Fruit fly (Drosophila melanogaster) whole organism, embryonic: ENCODE measurements around the gene CG12519.

Source experiments
- ATbp ChIP-seq: fragments of 200-800 bp; sonication (Bioruptor generic); optimal IDR thresholded peaks from 2 replicates; lab custom pipeline; 2017; ENCODE audit warnings: missing biosample characterization, mild to moderate bottlenecking, missing genetic modification characterization, missing genetic modification reagents
- C15 ChIP-seq: fragments of 200-800 bp; sonication (Bioruptor generic); IDR thresholded peaks from 3 replicates; pipeline ENCODE4 v1.3.6; 2022; ENCODE audit warnings: missing biosample characterization, missing genetic modification characterization
- CG10565 ChIP-seq: fragments of 200-800 bp; sonication (Bioruptor generic); optimal IDR thresholded peaks from 3 replicates; lab custom pipeline; 2016; ENCODE audit warnings: missing biosample characterization, mild to moderate bottlenecking, missing genetic modification characterization
- CG11696 ChIP-seq: fragments of 200-800 bp; sonication (Bioruptor generic); IDR thresholded peaks from 2 replicates; pipeline ENCODE4 v1.3.6; 2022; ENCODE audit warnings: missing biosample characterization, missing genetic modification characterization
- CG13296 ChIP-seq: fragments of 200-800 bp; sonication (Bioruptor generic); optimal IDR thresholded peaks from 3 replicates; lab custom pipeline; 2018; ENCODE audit warnings: missing biosample characterization, mild to moderate bottlenecking, missing genetic modification characterization
- CG13424 ChIP-seq: fragments of 200-800 bp; sonication (Bioruptor generic); optimal IDR thresholded peaks from 2 replicates; lab custom pipeline; 2019; ENCODE audit warnings: missing biosample characterization, mild to moderate bottlenecking, missing genetic modification characterization, moderate library complexity
- CG13894 ChIP-seq: fragments of 200-800 bp; sonication (Bioruptor generic); optimal IDR thresholded peaks from 3 replicates; lab custom pipeline; 2018; ENCODE audit warnings: missing biosample characterization, mild to moderate bottlenecking, missing genetic modification characterization, moderate library complexity
- CG14860 ChIP-seq: fragments of 200-800 bp; sonication (Bioruptor generic); IDR thresholded peaks from 3 replicates; pipeline ENCODE4 v1.3.6; 2022; ENCODE audit warnings: missing biosample characterization, missing genetic modification characterization; ENCODE audit not compliant: partially characterized antibody
- CG1647 ChIP-seq: fragments of 200-800 bp; sonication (Bioruptor generic); optimal IDR thresholded peaks from 3 replicates; lab custom pipeline; 2016; ENCODE audit warnings: missing biosample characterization, missing genetic modification characterization
- CG16863 ChIP-seq: fragments of 200-800 bp; sonication (Bioruptor generic); optimal IDR thresholded peaks from 3 replicates; lab custom pipeline; 2016; ENCODE audit warnings: missing biosample characterization, missing genetic modification characterization
- CG17328 ChIP-seq: fragments of 200-800 bp; sonication (Bioruptor generic); IDR thresholded peaks from 2 replicates; pipeline ENCODE4 v1.3.6; 2022; ENCODE audit warnings: missing biosample characterization, missing genetic modification characterization
- CG17359 ChIP-seq: fragments of 200-800 bp; sonication (Bioruptor generic); optimal IDR thresholded peaks from 3 replicates; lab custom pipeline; 2018; ENCODE audit warnings: missing biosample characterization, mild to moderate bottlenecking, missing genetic modification characterization, moderate library complexity
- CG17385 ChIP-seq: fragments of 200-800 bp; sonication (Bioruptor generic); optimal IDR thresholded peaks from 3 replicates; lab custom pipeline; 2018; ENCODE audit warnings: missing biosample characterization, mild to moderate bottlenecking, missing genetic modification characterization
- CG17612 ChIP-seq: fragments of 200-800 bp; sonication (Bioruptor generic); IDR thresholded peaks from 2 replicates; pipeline ENCODE4 v1.3.6; 2022; ENCODE audit warnings: missing biosample characterization, missing genetic modification characterization
- CG1792 ChIP-seq: fragments of 200-800 bp; sonication (Bioruptor generic); optimal IDR thresholded peaks from 2 replicates; lab custom pipeline; 2016; ENCODE audit warnings: missing biosample characterization, missing genetic modification characterization
- CG18599 ChIP-seq: fragments of 200-800 bp; sonication (Bioruptor generic); optimal IDR thresholded peaks from 3 replicates; lab custom pipeline; 2017; ENCODE audit warnings: missing biosample characterization, missing genetic modification characterization, mild to moderate bottlenecking, moderate library complexity, missing genetic modification reagents
- CG2202 ChIP-seq: fragments of 200-800 bp; sonication (Bioruptor generic); optimal IDR thresholded peaks from 2 replicates; lab custom pipeline; 2018; ENCODE audit warnings: missing biosample characterization, mild to moderate bottlenecking, missing genetic modification characterization
- CG2712 ChIP-seq: fragments of 200-800 bp; optimal IDR thresholded peaks from 3 replicates; lab custom pipeline; 2019; ENCODE audit warnings: missing biosample characterization, mild to moderate bottlenecking, missing genetic modification characterization, moderate library complexity
- CG3065 ChIP-seq: fragments of 200-800 bp; sonication (Bioruptor generic); optimal IDR thresholded peaks from 2 replicates; lab custom pipeline; 2016; ENCODE audit warnings: missing biosample characterization, missing genetic modification characterization
- CG32532 ChIP-seq: fragments of 200-800 bp; sonication (Bioruptor generic); IDR thresholded peaks from 2 replicates; pipeline ENCODE4 v1.3.6; 2022; ENCODE audit warnings: missing biosample characterization, missing genetic modification characterization
- CG33557 ChIP-seq: fragments of 200-800 bp; sonication (Bioruptor generic); optimal IDR thresholded peaks from 2 replicates; lab custom pipeline; 2019; ENCODE audit warnings: missing biosample characterization, mild to moderate bottlenecking, missing genetic modification characterization, moderate library complexity
- CG4282 ChIP-seq: fragments of 200-800 bp; sonication (Bioruptor generic); optimal IDR thresholded peaks from 2 replicates; lab custom pipeline; 2016; ENCODE audit warnings: missing biosample characterization, missing genetic modification characterization
- CG6791 ChIP-seq: fragments of 200-800 bp; sonication (Bioruptor generic); IDR thresholded peaks from 3 replicates; pipeline ENCODE4 v1.3.6; 2022; ENCODE audit warnings: missing biosample characterization, missing genetic modification characterization; ENCODE audit not compliant: partially characterized antibody
- CG8944 ChIP-seq: fragments of 200-800 bp; sonication (Bioruptor generic); optimal IDR thresholded peaks from 3 replicates; lab custom pipeline; 2016; ENCODE audit warnings: missing biosample characterization, missing genetic modification characterization
- CG9437 ChIP-seq: fragments of 200-800 bp; sonication (Bioruptor generic); optimal IDR thresholded peaks from 2 replicates; lab custom pipeline; 2018; ENCODE audit warnings: missing biosample characterization, mild to moderate bottlenecking, missing genetic modification characterization
- CG9797 ChIP-seq: fragments of 200-800 bp; sonication (Bioruptor generic); optimal IDR thresholded peaks from 3 replicates; lab custom pipeline; 2018; ENCODE audit warnings: missing biosample characterization, mild to moderate bottlenecking, missing genetic modification characterization
- CTCF ChIP-seq: fragments of 200-800 bp; sonication (Bioruptor generic); optimal IDR thresholded peaks from 2 replicates; lab custom pipeline; 2017; ENCODE audit warnings: missing biosample characterization, mild to moderate bottlenecking, missing genetic modification characterization, moderate library complexity
- Hr39 ChIP-seq: fragments of >200 bp; optimal IDR thresholded peaks from 2 replicates; lab custom pipeline; 2017
- Lhr ChIP-seq: fragments of 200-800 bp; sonication (Bioruptor generic); optimal IDR thresholded peaks from 3 replicates; lab custom pipeline; 2017; ENCODE audit warnings: mild to moderate bottlenecking, missing biosample characterization, missing genetic modification reagents, missing genetic modification characterization
- Mad ChIP-seq: fragments of 200-800 bp; sonication (Bioruptor generic); optimal IDR thresholded peaks from 2 replicates; lab custom pipeline; 2016; ENCODE audit warnings: missing biosample characterization, missing genetic modification characterization
- Oli ChIP-seq: fragments of 200-800 bp; sonication (Bioruptor generic); optimal IDR thresholded peaks from 2 replicates; lab custom pipeline; 2018; ENCODE audit warnings: missing biosample characterization, mild to moderate bottlenecking, missing genetic modification characterization, moderate library complexity
- PHDP ChIP-seq: fragments of 200-800 bp; sonication (Bioruptor generic); optimal IDR thresholded peaks from 3 replicates; lab custom pipeline; 2018; ENCODE audit warnings: missing biosample characterization, mild to moderate bottlenecking, missing genetic modification characterization, moderate library complexity
- Ptx1 ChIP-seq: fragments of 200-800 bp; sonication (Bioruptor generic); IDR thresholded peaks from 2 replicates; pipeline ENCODE4 v1.3.6; 2022; ENCODE audit warnings: missing biosample characterization, missing genetic modification characterization
- YL-1 ChIP-seq: fragments of 200-800 bp; sonication (Bioruptor generic); optimal IDR thresholded peaks from 3 replicates; lab custom pipeline; 2017; ENCODE audit warnings: missing biosample characterization, mild to moderate bottlenecking, missing genetic modification characterization
- bowl ChIP-seq: fragments of 200-800 bp; sonication (Bioruptor generic); IDR thresholded peaks from 2 replicates; pipeline ENCODE4 v1.3.6; 2022; ENCODE audit warnings: missing biosample characterization, missing genetic modification characterization
- gcm2 ChIP-seq: fragments of 200-800 bp; sonication (Bioruptor generic); optimal IDR thresholded peaks from 2 replicates; lab custom pipeline; 2016; ENCODE audit warnings: missing biosample characterization, missing genetic modification characterization
- kni ChIP-seq: fragments of 200-800 bp; sonication (Bioruptor generic); optimal IDR thresholded peaks from 3 replicates; lab custom pipeline; 2017; ENCODE audit warnings: mild to moderate bottlenecking, missing biosample characterization, missing genetic modification reagents, missing genetic modification characterization
- onecut ChIP-seq: fragments of 200-800 bp; sonication (Bioruptor generic); IDR thresholded peaks from 2 replicates; pipeline ENCODE4 v1.3.6; 2022; ENCODE audit warnings: missing biosample characterization, missing genetic modification characterization
- pan ChIP-seq, 4 experiments: fragments of >200 bp in 3 of 4; fragments of 200-800 bp in 1 of 4; sonication (Bioruptor generic) in 1 of 4; optimal IDR thresholded peaks in 3 of 4; IDR thresholded peaks in 1 of 4; 2 replicates each; pipeline versions ENCODE4 v1.3.6 to Lab custom; 2017 to 2022; ENCODE audit warnings: missing biosample characterization in 2 of 4, missing genetic modification characterization in 2 of 4, mixed read lengths in 1 of 4
- prd ChIP-seq, 3 experiments: fragments of >200 bp in 2 of 3; fragments of 200-800 bp in 1 of 3; sonication (Bioruptor generic) in 1 of 3; optimal IDR thresholded peaks in 2 of 3; IDR thresholded peaks in 1 of 3; 2 replicates in 2 of 3; 3 replicates in 1 of 3; pipeline versions ENCODE4 v1.3.6 to Lab custom; 2017 to 2022; ENCODE audit warnings: missing biosample characterization in 1 of 3, missing genetic modification characterization in 1 of 3
- pros ChIP-seq: fragments of 200-800 bp; sonication (Bioruptor generic); optimal IDR thresholded peaks from 3 replicates; lab custom pipeline; 2019; ENCODE audit warnings: missing biosample characterization, mild to moderate bottlenecking, missing genetic modification characterization, moderate library complexity
- sisA ChIP-seq: fragments of 200-800 bp; sonication (Bioruptor generic); IDR thresholded peaks from 2 replicates; pipeline ENCODE4 v1.3.6; 2022; ENCODE audit warnings: missing biosample characterization, missing genetic modification characterization
- sug ChIP-seq: fragments of 200-800 bp; optimal IDR thresholded peaks from 2 replicates; lab custom pipeline; 2019; ENCODE audit warnings: missing biosample characterization, mild to moderate bottlenecking, missing genetic modification characterization, moderate library complexity
- toy ChIP-seq: fragments of 200-800 bp; sonication (Bioruptor generic); IDR thresholded peaks from 2 replicates; pipeline ENCODE4 v1.3.6; 2022; ENCODE audit warnings: missing biosample characterization, missing genetic modification characterization
- trem ChIP-seq: fragments of 200-800 bp; optimal IDR thresholded peaks from 3 replicates; lab custom pipeline; 2019; ENCODE audit warnings: missing biosample characterization, mild to moderate bottlenecking, missing genetic modification characterization, moderate library complexity
- trh ChIP-seq: fragments of 200-800 bp; sonication (Bioruptor generic); optimal IDR thresholded peaks from 2 replicates; lab custom pipeline; 2016; ENCODE audit warnings: missing biosample characterization, missing genetic modification characterization
- twi ChIP-seq: fragments of 200-800 bp; optimal IDR thresholded peaks from 2 replicates; lab custom pipeline; 2019; ENCODE audit warnings: missing biosample characterization, mild to moderate bottlenecking, missing genetic modification characterization, moderate library complexity
- vfl ChIP-seq: fragments of 200-800 bp; sonication (Bioruptor generic); optimal IDR thresholded peaks from 2 replicates; lab custom pipeline; 2016; ENCODE audit warnings: missing biosample characterization, missing genetic modification characterization
- wor ChIP-seq: fragments of 200-800 bp; sonication (Bioruptor generic); IDR thresholded peaks from 2 replicates; pipeline ENCODE4 v1.3.6; 2022; ENCODE audit warnings: missing biosample characterization, missing genetic modification characterization
- z ChIP-seq: fragments of 200-800 bp; sonication (Bioruptor generic); IDR thresholded peaks from 3 replicates; pipeline ENCODE4 v1.3.6; 2022; ENCODE audit warnings: missing biosample characterization, missing genetic modification characterization

The CG12519 gene

DNA sequence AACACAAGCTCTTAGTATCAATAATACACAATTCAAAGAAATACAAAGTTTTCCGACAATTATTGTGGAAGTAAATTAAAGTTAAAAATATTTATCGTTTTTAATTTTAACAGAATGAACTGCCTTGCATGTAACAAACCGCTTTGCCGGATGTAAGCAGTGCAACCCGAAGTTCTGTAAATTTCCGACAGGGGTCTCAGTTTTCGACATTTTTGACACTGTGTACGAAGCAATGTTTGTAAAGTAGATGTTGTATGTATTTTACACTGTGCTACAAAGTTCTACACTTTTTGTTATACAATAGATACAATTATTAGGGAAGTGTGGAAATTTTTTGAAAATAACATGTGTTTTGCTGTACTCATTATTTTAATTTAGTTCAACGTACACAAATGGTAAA, 44.3 kb downstream of the CG12519 start (continued):
- TF ChIP-seq twi (tag; lab: Kevin White, UChicago) (peak; percentile 79), pros (no peak), CG13296 (GFP tag; lab: Kevin White, UChicago) (peak; percentile 70), ATbp (GFP tag; lab: Kevin White, UChicago) (peak; percentile 84), vfl (GFP tag; lab: Kevin White, UChicago) (peak; percentile 84), z (GFP tag; lab: Robert Waterston, UW) (0 out of 3 replicates have a peak, but pooled peaks have one; percentile 55), CG4282 (peak; percentile 65), CG3065 (GFP tag; lab: Kevin White, UChicago) (peak; percentile 70), CG2202 (tag; lab: Kevin White, UChicago) (peak; percentile 54), prd (optimal IDR thresholded peaks at IDR 0.05; lab: Kevin White, UChicago) (no peak), prd (GFP tag; IDR thresholded peaks at IDR 0.05; lab: Robert Waterston, UW) (peak; percentile 89), sug (peak; percentile 82), sisA (peak; percentile 91), Ptx1 (GFP tag; lab: Robert Waterston, UW) (peak; percentile 95), CG33557 (GFP tag; lab: Kevin White, UChicago) (peak; percentile 59), CG1647 (GFP tag; lab: Kevin White, UChicago) (peak; percentile 90), CG9437 (GFP tag; lab: Kevin White, UChicago) (peak; percentile 45), Hr39 (no peak), CG9797 (GFP tag; lab: Kevin White, UChicago) (no peak), CG17385 (GFP tag; lab: Kevin White, UChicago) (peak; percentile 60), CG32532 (GFP tag; lab: Robert Waterston, UW) (peak; percentile 97), toy (GFP tag; lab: Robert Waterston, UW) (peak; percentile 88), CG13424 (tag; lab: Kevin White, UChicago) (peak; percentile 70), CG17359 (tag; lab: Kevin White, UChicago) (peak; percentile 80), CG13894 (peak; percentile 78), CG6791 (GFP tag; lab: Robert Waterston, UW) (peak; percentile 75), Oli (tag; lab: Kevin White, UChicago) (peak; percentile 49), CG17612 (GFP tag; lab: Robert Waterston, UW) (peak; percentile 78), CG18599 (GFP tag; lab: Kevin White, UChicago) (peak; percentile 84), kni (GFP tag; lab: Kevin White, UChicago) (peak; percentile 75), CG1792 (GFP tag; lab: Kevin White, UChicago) (peak; percentile 79), bowl (GFP tag; lab: Robert Waterston, UW) (peak; percentile 61; the same call in 1 of the 2 replicates), CG17328 (GFP tag; lab: Robert Waterston, UW) (peak; percentile 92), Lhr (GFP tag; lab: Kevin White, UChicago) (peak; percentile 83), gcm2 (GFP tag; lab: Kevin White, UChicago) (peak; percentile 51), Mad (peak; percentile 81), CG8944 (GFP tag; lab: Kevin White, UChicago) (peak; percentile 86), YL-1 (GFP tag; lab: Kevin White, UChicago) (peak; percentile 33), CG10565 (GFP tag; lab: Kevin White, UChicago) (peak; percentile 76), CG16863 (GFP tag; lab: Kevin White, UChicago) (peak; percentile 76), onecut (peak; percentile 87), CG11696 (GFP tag; lab: Robert Waterston, UW) (peak; percentile 63), CG2712 (tag; lab: Kevin White, UChicago) (peak; percentile 79), wor (peak; percentile 60), PHDP (tag; lab: Kevin White, UChicago) (no peak), pan (optimal IDR thresholded peaks at IDR 0.05; lab: Kevin White, UChicago) (no peak), pan (GFP tag; optimal IDR thresholded peaks at IDR 0.05 in 1 of 2, IDR thresholded peaks at IDR 0.05 in 1 of 2) (peak in 1 of 2 experiments; percentile 93), C15 (peak; percentile 89), trem (tag; lab: Kevin White, UChicago) (peak; percentile 75), CTCF (GFP tag; lab: Kevin White, UChicago) (peak; percentile 94), trh (GFP tag; lab: Kevin White, UChicago) (peak; percentile 88), CG14860 (GFP tag; lab: Robert Waterston, UW) (0 out of 3 replicates have a peak, but pooled peaks have one; percentile 12)
